Worm (Caenorhabditis elegans) whole organism, L2 larva: Measurements from ENCODE around the gene sprr-3.

Source experiments
- F13H6.1 ChIP-seq: sonication (generic microtip); optimal IDR thresholded peaks from 2 replicates; lab custom pipeline; 2016; ENCODE audit warnings: missing genetic modification characterization, missing compliant biosample characterization
- ZK546.5 ChIP-seq: sonication (generic microtip); optimal IDR thresholded peaks from 2 replicates; lab custom pipeline; 2017; ENCODE audit warnings: missing biosample characterization, missing genetic modification characterization
- alr-1 ChIP-seq: fragments of 150-350 bp; optimal IDR thresholded peaks from 2 replicates; lab custom pipeline; 2014; ENCODE audit warnings: missing biosample characterization, missing genetic modification characterization
- egl-27 ChIP-seq: sonication (generic microtip); optimal IDR thresholded peaks from 3 replicates; lab custom pipeline; 2017; ENCODE audit warnings: missing biosample characterization, missing genetic modification reagents, missing genetic modification characterization
- elt-3 ChIP-seq: sonication (generic microtip); optimal IDR thresholded peaks from 2 replicates; lab custom pipeline; 2017; ENCODE audit warnings: missing biosample characterization, missing genetic modification characterization
- mdl-1 ChIP-seq, 2 experiments: fragments of 150-350 bp in 1 of 2; sonication (generic microtip) in 1 of 2; optimal IDR thresholded peaks; 2 replicates each; lab custom pipeline; 2017; ENCODE audit warnings: missing biosample characterization in 2 of 2, missing genetic modification characterization in 2 of 2
- nhr-10 ChIP-seq: sonication (generic microtip); optimal IDR thresholded peaks from 2 replicates; lab custom pipeline; 2017; ENCODE audit warnings: missing biosample characterization, missing genetic modification characterization
- nhr-11 ChIP-seq: fragments of 150-350 bp; optimal IDR thresholded peaks from 2 replicates; lab custom pipeline; 2014; ENCODE audit warnings: missing biosample characterization, missing genetic modification characterization
- unc-55 ChIP-seq: fragments of 150-350 bp; sonication (generic microtip); optimal IDR thresholded peaks from 3 replicates; lab custom pipeline; 2014; ENCODE audit warnings: missing biosample characterization, missing genetic modification reagents, missing genetic modification characterization
- unc-62 ChIP-seq: fragments of 150-350 bp; optimal IDR thresholded peaks from 2 replicates; lab custom pipeline; 2014; ENCODE audit warnings: missing biosample characterization, missing genetic modification reagents, missing genetic modification characterization

DNA sequence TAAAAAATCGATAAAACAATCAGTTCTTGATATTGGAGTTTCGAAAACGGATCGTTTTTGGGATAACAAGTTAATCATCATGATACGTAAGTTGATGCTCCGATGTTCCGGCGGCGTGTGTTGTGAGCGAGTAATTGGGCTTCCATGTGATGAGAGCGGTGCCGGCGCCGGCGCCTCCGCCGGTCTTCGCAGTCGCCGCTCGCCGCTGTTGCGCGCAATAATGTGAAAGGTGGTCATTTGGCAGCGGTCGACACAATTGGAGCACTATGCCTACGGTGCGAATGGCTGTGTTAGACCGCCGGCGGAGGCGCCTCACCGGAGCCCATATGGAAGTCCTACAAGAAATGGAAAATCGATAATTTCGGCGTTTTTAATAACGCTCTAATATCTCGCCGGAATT, 9.7 kb downstream of the sprr-3 start:
- TF ChIP-seq egl-27 (tag; lab: Kevin White, UChicago) (no peak), mdl-1 (tag; optimal IDR thresholded peaks at IDR 0.05; lab: Kevin White, UChicago) (no peak), alr-1 (tag; lab: Kevin White, UChicago) (no peak), elt-3 (tag; lab: Kevin White, UChicago) (no peak), F13H6.1 (tag; lab: Kevin White, UChicago) (no peak), unc-62 (GFP tag; lab: Kevin White, UChicago) (no peak), ZK546.5 (tag; lab: Kevin White, UChicago) (no peak), unc-55 (GFP tag; lab: Kevin White, UChicago) (no peak), nhr-11 (tag; lab: Kevin White, UChicago) (no peak), nhr-10 (no peak)
